Worm (Caenorhabditis elegans) whole organism, L1 larva: ENCODE data around the gene fbxb-111.

Source experiments
- mab-9 ChIP-seq: fragments of 200-800 bp; sonication (Bioruptor generic); IDR thresholded peaks from 2 replicates; pipeline ENCODE4 v1.3.6; 2022; ENCODE audit warnings: missing genetic modification reagents, missing genetic modification characterization, missing compliant biosample characterization
- nhr-76 ChIP-seq: sonication (generic microtip); optimal IDR thresholded peaks from 2 replicates; lab custom pipeline; 2017; ENCODE audit warnings: missing biosample characterization, missing genetic modification characterization

- no peak for TF ChIP-seq nhr-76
- no peak for TF ChIP-seq mab-9
Observed at ce11 chrII:2758476-2758875, 16.3 kb downstream of the fbxb-111 start, which contains the start of gene fbxb-107.
